Worm (Caenorhabditis elegans): ENCODE data around the gene clec-8.
A peak's percentile ranks its signal among the peaks of the same experiment; 100 is the strongest.

clec-8 gene

DNA sequence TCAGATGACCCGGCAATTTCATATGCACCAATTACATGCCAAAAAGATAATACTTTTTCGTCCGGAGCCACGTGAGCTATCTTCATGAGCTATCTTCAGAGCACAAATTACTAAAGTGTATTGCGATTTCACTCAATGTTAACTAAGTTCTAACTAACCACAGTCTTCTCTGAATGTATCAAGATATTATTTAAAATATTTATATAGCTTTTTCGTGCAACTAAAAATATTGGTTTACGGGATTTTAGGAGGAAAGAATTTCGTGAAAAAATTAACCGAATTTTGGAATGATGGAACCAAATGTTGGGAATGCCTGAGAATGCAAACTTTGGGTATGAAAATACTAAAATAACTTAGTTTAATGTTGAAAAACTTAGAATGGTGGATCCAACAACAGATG, 30.3 kb downstream of the clec-8 start, which contains the start of gene F49C5.16:
Gene F49C5.16, plus strand, starts transcription at position 301 of the 400 bp plus-strand sequence.
- TF ChIP-seq egl-27 (tag; optimal IDR thresholded peaks at IDR 0.05) (no peak), ZK546.5 (tag; optimal IDR thresholded peaks at IDR 0.05) (no peak), ztf-4 (tag; optimal IDR thresholded peaks at IDR 0.05) (no peak), lsy-12 (tag; optimal IDR thresholded peaks at IDR 0.05) (no peak), fkh-2 (tag; optimal IDR thresholded peaks at IDR 0.05) (no peak), snpc-4 (tag; optimal IDR thresholded peaks at IDR 0.05) (no peak), elt-1 (tag; optimal IDR thresholded peaks at IDR 0.05) (no peak), eor-1 (tag; optimal IDR thresholded peaks at IDR 0.05) (no peak), egl-5 (tag; optimal IDR thresholded peaks at IDR 0.05) (no peak), R02D3.7 (tag; optimal IDR thresholded peaks at IDR 0.05) (no peak), nfya-1 (tag; optimal IDR thresholded peaks at IDR 0.05; ENCODE audit: insufficient read depth) (no peak), fkh-10 (GFP tag; optimal IDR thresholded peaks at IDR 0.05) (no peak), ceh-82 (tag; optimal IDR thresholded peaks at IDR 0.05) (no peak), pqm-1 (tag; optimal IDR thresholded peaks at IDR 0.05) (no peak), nhr-11 (tag; optimal IDR thresholded peaks at IDR 0.05) (no peak), lin-39 (tag; optimal IDR thresholded peaks at IDR 0.05) (no peak), ceh-16 (tag; optimal IDR thresholded peaks at IDR 0.05) (no peak), tbx-2 (tag; optimal IDR thresholded peaks at IDR 0.05) (no peak)

DNA sequence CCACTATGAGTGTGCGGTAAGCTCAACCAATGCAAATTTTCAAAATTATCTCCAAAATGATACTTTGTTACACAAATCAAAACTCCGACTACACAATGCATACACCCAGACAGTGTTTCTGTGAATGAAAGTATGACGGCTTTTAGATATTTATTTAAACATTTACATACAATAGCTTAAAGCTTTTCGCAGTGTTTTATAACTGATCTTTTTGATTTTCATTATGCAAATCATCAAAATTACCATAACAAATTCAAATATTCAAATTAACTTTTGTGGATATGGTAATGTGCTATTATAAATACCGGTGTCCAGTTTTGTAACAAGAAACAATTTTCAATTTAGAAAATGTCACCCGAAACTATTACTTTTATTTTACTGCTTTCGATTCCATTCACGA, 31.4 kb downstream of the clec-8 start, which contains the start of the genes F49C5.5 and F49C5.10:
Gene F49C5.5, minus strand, starts transcription at position 101 of the 400 bp plus-strand sequence.
Gene F49C5.10, plus strand, starts transcription at position 344 of the 400 bp plus-strand sequence.
- no peak for TF ChIP-seq lin-15B (tag; optimal IDR thresholded peaks at IDR 0.05)
- TF ChIP-seq ZK546.5 (tag; optimal IDR thresholded peaks at IDR 0.05) = no peak
- TF ChIP-seq mdl-1 (tag; optimal IDR thresholded peaks at IDR 0.05) = no peak
- TF ChIP-seq egl-27 (tag; optimal IDR thresholded peaks at IDR 0.05) = no peak
- no peak for TF ChIP-seq hmg-11 (tag; optimal IDR thresholded peaks at IDR 0.05)
- no peak for TF ChIP-seq lin-39 (tag; optimal IDR thresholded peaks at IDR 0.05)
- TF ChIP-seq tbx-2 (tag; optimal IDR thresholded peaks at IDR 0.05) = no peak
- TF ChIP-seq sea-2 (GFP tag; optimal IDR thresholded peaks at IDR 0.05) = no peak
- no peak for TF ChIP-seq nhr-25 (tag; optimal IDR thresholded peaks at IDR 0.05)
- TF ChIP-seq elt-3 (tag; optimal IDR thresholded peaks at IDR 0.05) = no peak

DNA sequence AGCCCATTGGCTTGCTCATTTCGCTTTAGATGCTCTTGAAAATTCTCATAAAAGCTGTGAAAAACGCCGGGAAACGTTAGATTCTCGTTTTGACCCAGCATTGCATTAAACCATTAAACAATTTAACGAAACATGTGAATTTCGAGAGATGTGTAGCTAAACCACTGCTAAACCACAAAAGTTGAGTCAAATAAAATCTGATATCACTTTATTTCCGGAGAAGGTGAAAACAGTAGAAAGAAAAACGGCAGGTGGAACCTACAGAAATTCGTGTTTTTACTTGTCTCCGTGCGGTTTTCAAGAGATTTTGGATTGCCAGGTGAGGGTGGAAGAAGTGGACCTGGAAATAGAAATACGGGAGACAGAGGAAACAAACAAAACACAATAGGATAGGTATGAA, 33.3 kb downstream of the clec-8 start, which contains the start of gene F49C5.9:
Gene F49C5.9, minus strand, starts transcription at position 101 of the 400 bp plus-strand sequence.
- TF ChIP-seq mml-1 (tag; optimal IDR thresholded peaks at IDR 0.05) (no peak), nhr-25 (tag; optimal IDR thresholded peaks at IDR 0.05) (no peak), unc-39 (tag; optimal IDR thresholded peaks at IDR 0.05) (no peak), aly-2 (tag; optimal IDR thresholded peaks at IDR 0.05) (no peak), nhr-237 (tag; optimal IDR thresholded peaks at IDR 0.05) (no peak), ceh-82 (tag; optimal IDR thresholded peaks at IDR 0.05) (no peak), hmg-11 (tag; optimal IDR thresholded peaks at IDR 0.05) (no peak)

DNA sequence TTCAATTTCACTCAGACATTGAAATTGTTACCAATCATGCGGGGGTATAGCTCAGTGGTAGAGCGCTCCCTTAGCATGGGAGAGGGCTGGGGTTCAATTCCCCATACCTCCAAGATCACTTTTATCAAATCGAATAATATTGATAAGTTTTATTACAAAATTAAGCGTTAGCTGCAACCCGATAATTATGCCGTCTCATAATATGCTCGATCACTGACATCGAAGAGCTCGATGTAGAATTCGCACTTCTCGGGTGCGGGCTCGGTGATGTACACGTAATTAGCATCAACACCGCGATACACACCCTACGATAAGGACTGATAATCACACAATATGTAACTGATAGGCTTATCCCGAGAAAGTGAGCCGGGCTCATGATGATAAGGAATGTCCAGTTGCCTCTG, 35.3 kb downstream of the clec-8 start:
- TF ChIP-seq elt-2 (tag; optimal IDR thresholded peaks at IDR 0.05) = peak; percentile 58
- no peak for TF ChIP-seq zag-1 (tag; optimal IDR thresholded peaks at IDR 0.05)

DNA sequence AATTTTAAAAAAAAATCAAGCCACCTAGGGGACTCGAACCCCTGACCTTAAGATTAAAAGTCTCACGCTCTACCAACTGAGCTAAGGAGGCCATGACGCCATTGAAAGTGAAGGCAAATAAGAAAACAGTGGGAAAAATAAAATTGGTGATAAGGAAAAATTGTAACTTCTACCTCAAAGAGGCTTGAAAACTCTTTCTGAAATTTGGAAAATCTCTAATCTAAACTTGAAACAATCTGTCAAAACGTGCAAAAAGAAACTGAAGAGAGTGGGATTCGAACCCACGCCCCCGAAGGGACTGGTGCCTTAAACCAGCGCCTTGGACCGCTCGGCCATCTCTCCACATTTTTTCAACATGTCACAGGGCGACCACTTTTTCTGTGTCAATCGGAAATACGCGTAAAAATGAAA, 36.2 kb downstream of the clec-8 start:
- peak; percentile 24 for TF ChIP-seq nhr-43 (tag; optimal IDR thresholded peaks at IDR 0.05; ENCODE audit: poor library complexity, severe bottlenecking)
- TF ChIP-seq nfya-1 (tag; optimal IDR thresholded peaks at IDR 0.05; ENCODE audit: insufficient read depth) = peak; percentile 23
- peak; percentile 46 for TF ChIP-seq elt-2 (tag; optimal IDR thresholded peaks at IDR 0.05)
- peak; percentile 38 for TF ChIP-seq lsy-12 (tag; optimal IDR thresholded peaks at IDR 0.05)

DNA sequence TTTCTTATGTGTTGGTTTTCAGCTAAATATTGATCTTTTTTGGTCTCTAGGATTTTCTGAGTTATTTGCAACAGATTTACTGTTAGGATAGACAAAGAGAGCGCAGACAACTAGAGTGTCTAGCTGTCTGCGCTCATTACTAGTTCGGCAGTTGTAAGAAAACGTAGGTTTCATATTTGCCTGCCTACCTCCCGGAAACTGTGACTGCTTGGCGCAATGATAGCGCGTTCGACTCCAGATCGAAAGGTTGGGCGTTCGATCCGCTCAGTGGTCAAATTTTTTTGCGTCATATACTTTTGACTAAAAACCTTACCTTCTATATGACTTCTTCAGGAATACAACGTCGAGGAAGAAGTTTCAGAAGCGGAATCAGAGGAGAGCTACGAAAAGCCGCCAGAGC, 38.5 kb downstream of the clec-8 start:
- TF ChIP-seq fkh-10 (GFP tag; optimal IDR thresholded peaks at IDR 0.05) = no peak
- no peak for TF ChIP-seq elt-2 (tag; optimal IDR thresholded peaks at IDR 0.05)
- no peak for TF ChIP-seq nhr-237 (tag; optimal IDR thresholded peaks at IDR 0.05)
- no peak for TF ChIP-seq lin-39 (tag; optimal IDR thresholded peaks at IDR 0.05)
- no peak for TF ChIP-seq fkh-2 (tag; optimal IDR thresholded peaks at IDR 0.05)
- TF ChIP-seq aly-2 (tag; optimal IDR thresholded peaks at IDR 0.05) = no peak
- TF ChIP-seq mdl-1 (tag; optimal IDR thresholded peaks at IDR 0.05) = no peak
- TF ChIP-seq ceh-16 (tag; optimal IDR thresholded peaks at IDR 0.05) = no peak
- TF ChIP-seq nhr-25 (tag; optimal IDR thresholded peaks at IDR 0.05) = no peak
- no peak for TF ChIP-seq unc-62 (GFP tag; optimal IDR thresholded peaks at IDR 0.05)
- TF ChIP-seq egl-5 (tag; optimal IDR thresholded peaks at IDR 0.05) = no peak
- no peak for TF ChIP-seq pqm-1 (tag; optimal IDR thresholded peaks at IDR 0.05)
- no peak for TF ChIP-seq nhr-12 (tag; optimal IDR thresholded peaks at IDR 0.05)
- TF ChIP-seq nfya-1 (tag; optimal IDR thresholded peaks at IDR 0.05; ENCODE audit: insufficient read depth) = no peak
- TF ChIP-seq fos-1 (tag; optimal IDR thresholded peaks at IDR 0.05) = no peak
- no peak for TF ChIP-seq unc-39 (tag; optimal IDR thresholded peaks at IDR 0.05)
- TF ChIP-seq ceh-28 (tag; optimal IDR thresholded peaks at IDR 0.05) = no peak

Measured in whole organism, L3 larva.